Worm (Caenorhabditis elegans) whole organism, L4 larva: Measurements from ENCODE around the gene M03A1.3.
A peak's percentile ranks its signal among the peaks of the same experiment; 100 is the strongest.

Source experiments
- F10B5.3 ChIP-seq: sonication (generic microtip); optimal IDR thresholded peaks from 2 replicates; lab custom pipeline; 2016; ENCODE audit warnings: mild to moderate bottlenecking, missing genetic modification characterization, missing compliant biosample characterization
- F37D6.2 ChIP-seq: sonication (generic microtip); optimal IDR thresholded peaks from 2 replicates; lab custom pipeline; 2016; ENCODE audit warnings: mild to moderate bottlenecking, missing genetic modification characterization, missing compliant biosample characterization
- F44E2.7 ChIP-seq: fragments of 200-800 bp; sonication (Bioruptor generic); IDR thresholded peaks from 2 replicates; pipeline ENCODE4 v2.1.2; 2022; ENCODE audit warnings: missing genetic modification characterization, missing compliant biosample characterization
- R02D3.7 ChIP-seq: fragments of 150-350 bp; sonication (generic microtip); optimal IDR thresholded peaks from 3 replicates; lab custom pipeline; 2014; ENCODE audit warnings: missing biosample characterization, missing genetic modification characterization
- Y75B8A.6 ChIP-seq: fragments of 200-800 bp; sonication (Bioruptor generic); IDR thresholded peaks from 2 replicates; pipeline ENCODE4 v1.3.6; 2022; ENCODE audit warnings: missing genetic modification reagents, missing genetic modification characterization, missing compliant biosample characterization
- ZK337.2 ChIP-seq: fragments of 200-800 bp; sonication (Bioruptor generic); IDR thresholded peaks from 2 replicates; pipeline ENCODE4 v1.3.6; 2022; ENCODE audit warnings: missing genetic modification reagents, missing genetic modification characterization, missing compliant biosample characterization
- ZK546.5 ChIP-seq, 2 experiments: sonication (generic microtip); optimal IDR thresholded peaks; 2 replicates each; lab custom pipeline; 2017; ENCODE audit warnings: missing biosample characterization in 2 of 2, missing genetic modification characterization in 2 of 2
- arid-1 ChIP-seq: fragments of 200-800 bp; sonication (Bioruptor generic); conservative IDR thresholded peaks from 2 replicates; pipeline ENCODE4 v1.3.6; 2022; ENCODE audit warnings: missing genetic modification reagents, missing genetic modification characterization, missing compliant biosample characterization
- ceh-28 ChIP-seq: fragments of 150-350 bp; optimal IDR thresholded peaks from 2 replicates; lab custom pipeline; 2014; ENCODE audit warnings: missing biosample characterization, missing genetic modification reagents, missing genetic modification characterization
- ceh-44 ChIP-seq: fragments of 200-800 bp; sonication (Bioruptor generic); IDR thresholded peaks from 2 replicates; pipeline ENCODE4 v1.3.6; 2022; ENCODE audit warnings: missing genetic modification reagents, missing genetic modification characterization, missing compliant biosample characterization
- ceh-62 ChIP-seq: sonication (generic microtip); optimal IDR thresholded peaks from 2 replicates; lab custom pipeline; 2017; ENCODE audit warnings: missing biosample characterization, missing genetic modification characterization
- ceh-82 ChIP-seq: sonication (generic microtip); optimal IDR thresholded peaks from 2 replicates; lab custom pipeline; 2017; ENCODE audit warnings: missing biosample characterization, missing genetic modification characterization
- cey-2 ChIP-seq: sonication (generic microtip); optimal IDR thresholded peaks from 3 replicates; lab custom pipeline; 2017; ENCODE audit warnings: missing genetic modification characterization, mild to moderate bottlenecking, missing compliant biosample characterization, antibody characterized with exemption, borderline replicate concordance; ENCODE audit not compliant: insufficient read depth
- daf-16 ChIP-seq, 3 experiments: sonication (generic microtip); optimal IDR thresholded peaks; 2 replicates each; lab custom pipeline; 2016 to 2017; ENCODE audit warnings: missing genetic modification characterization in 3 of 3, missing genetic modification reagents in 3 of 3, mild to moderate bottlenecking in 2 of 3, missing compliant biosample characterization in 2 of 3, missing biosample characterization in 1 of 3, moderate library complexity in 1 of 3
- dmd-6 ChIP-seq: fragments of 200-800 bp; sonication (Bioruptor generic); IDR thresholded peaks from 2 replicates; pipeline ENCODE4 v1.3.6; 2022; ENCODE audit warnings: missing genetic modification reagents, missing genetic modification characterization, missing compliant biosample characterization
- dmd-8 ChIP-seq: fragments of 200-800 bp; sonication (Bioruptor generic); IDR thresholded peaks from 2 replicates; pipeline ENCODE4 v1.3.6; 2022; ENCODE audit warnings: missing genetic modification characterization, missing compliant biosample characterization
- duxl-1 ChIP-seq: sonication (generic microtip); optimal IDR thresholded peaks from 2 replicates; lab custom pipeline; 2016; ENCODE audit warnings: mild to moderate bottlenecking, missing genetic modification characterization, moderate library complexity, missing compliant biosample characterization; ENCODE audit not compliant: poor library complexity
- dve-1 ChIP-seq: sonication (generic microtip); optimal IDR thresholded peaks from 2 replicates; lab custom pipeline; 2017; ENCODE audit warnings: antibody characterized with exemption, mild to moderate bottlenecking, missing genetic modification characterization, missing compliant biosample characterization; ENCODE audit not compliant: insufficient read depth
- egl-27 ChIP-seq: sonication (generic microtip); optimal IDR thresholded peaks from 3 replicates; lab custom pipeline; 2017; ENCODE audit warnings: missing biosample characterization, missing genetic modification reagents, missing genetic modification characterization
- fos-1 ChIP-seq: fragments of 150-350 bp; optimal IDR thresholded peaks from 2 replicates; lab custom pipeline; 2014; ENCODE audit warnings: missing biosample characterization, missing genetic modification characterization
- hif-1 ChIP-seq, 2 experiments: sonication (generic microtip); optimal IDR thresholded peaks; 2 replicates each; lab custom pipeline; 2016 to 2017; ENCODE audit warnings: missing compliant biosample characterization in 2 of 2, missing genetic modification characterization in 2 of 2, missing genetic modification reagents in 2 of 2, missing genotype in 2 of 2, mild to moderate bottlenecking in 1 of 2
- hlh-11 ChIP-seq: fragments of 200-800 bp; sonication (Bioruptor generic); optimal IDR thresholded peaks from 2 replicates; lab custom pipeline; 2018; ENCODE audit warnings: mild to moderate bottlenecking, missing genetic modification characterization, missing compliant biosample characterization
- hlh-30 ChIP-seq: sonication (generic microtip); optimal IDR thresholded peaks from 2 replicates; lab custom pipeline; 2017; ENCODE audit warnings: antibody characterized with exemption, mild to moderate bottlenecking, missing genetic modification characterization, missing compliant biosample characterization; ENCODE audit not compliant: insufficient read depth
- hmg-1.1 ChIP-seq: fragments of 200-800 bp; sonication (Bioruptor generic); IDR thresholded peaks from 2 replicates; pipeline ENCODE4 v1.3.6; 2022; ENCODE audit warnings: missing genetic modification reagents, missing genetic modification characterization, missing compliant biosample characterization
- lin-13 ChIP-seq: fragments of 150-350 bp; optimal IDR thresholded peaks from 2 replicates; lab custom pipeline; 2014; ENCODE audit warnings: missing biosample characterization, missing genetic modification reagents, missing genetic modification characterization
- lin-15B ChIP-seq: fragments of 150-350 bp; sonication (generic microtip); optimal IDR thresholded peaks from 3 replicates; lab custom pipeline; 2014; ENCODE audit warnings: missing biosample characterization, missing genetic modification characterization
- lin-39 ChIP-seq: fragments of 150-350 bp; optimal IDR thresholded peaks from 2 replicates; lab custom pipeline; 2014; ENCODE audit warnings: missing biosample characterization, missing genetic modification reagents, missing genetic modification characterization
- madf-9 ChIP-seq: fragments of 200-800 bp; sonication (Bioruptor generic); conservative IDR thresholded peaks from 2 replicates; pipeline ENCODE4 v1.3.6; 2022; ENCODE audit warnings: missing genetic modification reagents, missing genetic modification characterization, missing compliant biosample characterization
- mdl-1 ChIP-seq, 2 experiments: fragments of 150-350 bp in 1 of 2; sonication (generic microtip) in 1 of 2; optimal IDR thresholded peaks; 2 replicates each; lab custom pipeline; 2014 to 2017; ENCODE audit warnings: missing biosample characterization in 2 of 2, missing genetic modification characterization in 2 of 2
- mxl-3 ChIP-seq: fragments of 200-800 bp; sonication (Bioruptor generic); optimal IDR thresholded peaks from 2 replicates; lab custom pipeline; 2018; ENCODE audit warnings: mild to moderate bottlenecking, missing genetic modification characterization, missing compliant biosample characterization
- nhr-111 ChIP-seq: fragments of 200-800 bp; sonication (Bioruptor generic); optimal IDR thresholded peaks from 2 replicates; lab custom pipeline; 2018; ENCODE audit warnings: mild to moderate bottlenecking, missing genetic modification characterization, missing compliant biosample characterization
- nhr-237 ChIP-seq: sonication (generic microtip); optimal IDR thresholded peaks from 2 replicates; lab custom pipeline; 2017; ENCODE audit warnings: missing biosample characterization, missing genetic modification characterization
- nhr-41 ChIP-seq: fragments of 200-800 bp; sonication (Bioruptor generic); IDR thresholded peaks from 2 replicates; pipeline ENCODE4 v1.3.6; 2022; ENCODE audit warnings: missing genetic modification reagents, missing genetic modification characterization, missing compliant biosample characterization
- nhr-48 ChIP-seq: sonication (generic microtip); optimal IDR thresholded peaks from 2 replicates; lab custom pipeline; 2016; ENCODE audit warnings: mild to moderate bottlenecking, missing genetic modification characterization, missing compliant biosample characterization
- nhr-6 ChIP-seq: fragments of 150-350 bp; optimal IDR thresholded peaks from 2 replicates; lab custom pipeline; 2014; ENCODE audit warnings: missing biosample characterization, missing genetic modification characterization
- php-3 ChIP-seq: fragments of 200-800 bp; sonication (Bioruptor generic); IDR thresholded peaks from 2 replicates; pipeline ENCODE4 v1.3.6; 2022; ENCODE audit warnings: missing genetic modification reagents, missing genetic modification characterization, missing compliant biosample characterization
- spr-3 ChIP-seq: fragments of 200-800 bp; sonication (Bioruptor generic); optimal IDR thresholded peaks from 2 replicates; lab custom pipeline; 2018; ENCODE audit warnings: mild to moderate bottlenecking, missing genetic modification characterization, missing compliant biosample characterization
- tag-97 ChIP-seq: fragments of 200-800 bp; sonication (Bioruptor generic); IDR thresholded peaks from 2 replicates; pipeline ENCODE4 v1.3.6; 2022; ENCODE audit warnings: missing genetic modification characterization, missing compliant biosample characterization
- zag-1 ChIP-seq: fragments of 150-350 bp; optimal IDR thresholded peaks from 2 replicates; lab custom pipeline; 2014; ENCODE audit warnings: missing biosample characterization, missing genetic modification characterization

The M03A1.3 gene

ce11 chrII:4549983-4550572 lies 7.5 kb upstream of the M03A1.3 start:
- peak; percentile 18 for TF ChIP-seq hlh-30 (tag; lab: Kevin White, UChicago)
- TF ChIP-seq lin-39 (tag; lab: Kevin White, UChicago), result no peak
- no peak for TF ChIP-seq egl-27 (tag; lab: Kevin White, UChicago)
- no peak for TF ChIP-seq cey-2
- no peak for TF ChIP-seq nhr-6 (tag; lab: Kevin White, UChicago)
- no peak for TF ChIP-seq fos-1 (tag; lab: Kevin White, UChicago)
- TF ChIP-seq ceh-62, result no peak

- TF ChIP-seq ceh-82 (tag; lab: Kevin White, UChicago) (no peak), spr-3 (GFP tag; lab: Kevin White, UChicago) (no peak), dmd-8 (no peak), mdl-1 (tag; optimal IDR thresholded peaks at IDR 0.05; lab: Kevin White, UChicago) (no peak), cey-2 (no peak), zag-1 (tag; lab: Kevin White, UChicago) (no peak), php-3 (GFP tag; lab: Robert Waterston, UW) (no peak), arid-1 (no peak), R02D3.7 (tag; lab: Kevin White, UChicago) (no peak), F44E2.7 (GFP tag; lab: Robert Waterston, UW) (no peak), dve-1 (no peak), ZK337.2 (GFP tag; lab: Robert Waterston, UW) (no peak), tag-97 (no peak), F37D6.2 (no peak), lin-15B (tag; lab: Kevin White, UChicago) (no peak), duxl-1 (tag; lab: Kevin White, UChicago) (no peak), ceh-28 (no peak), hmg-1.1 (GFP tag; lab: Robert Waterston, UW) (no peak), ZK546.5 (tag; optimal IDR thresholded peaks at IDR 0.05; lab: Kevin White, UChicago) (no peak)
- TF ChIP-seq, all 104 proteins: peak for 0
Measured at ce11 chrII:4550783-4551182, 6.8 kb upstream of the M03A1.3 start, which contains the start of gene K07E1.1. Gene K07E1.1 (plus strand): TSS chrII:4551083.

- TF ChIP-seq ZK337.2 (GFP tag; lab: Robert Waterston, UW), result no peak
- no peak for TF ChIP-seq lin-13
- TF ChIP-seq ceh-44 (GFP tag; lab: Robert Waterston, UW), result no peak
- no peak for TF ChIP-seq ceh-28
- TF ChIP-seq mdl-1 (tag; optimal IDR thresholded peaks at IDR 0.05; lab: Kevin White, UChicago), result peak in 1 of 2 experiments; percentile 3
- no peak for TF ChIP-seq nhr-48 (tag; lab: Kevin White, UChicago)
- TF ChIP-seq nhr-41, result no peak
- TF ChIP-seq nhr-237 (tag; lab: Kevin White, UChicago), result no peak
- peak; percentile 32; the same call in 1 of the 2 replicates for TF ChIP-seq dmd-6 (GFP tag; lab: Robert Waterston, UW)
- peak; percentile 13 for TF ChIP-seq hlh-11 (tag; lab: Kevin White, UChicago)
- no peak for TF ChIP-seq Y75B8A.6 (GFP tag; lab: Robert Waterston, UW)
- peak in 1 of 2 experiments; percentile 56 for TF ChIP-seq hif-1 (tag; optimal IDR thresholded peaks at IDR 0.05; lab: Kevin White, UChicago)
- TF ChIP-seq F10B5.3, result no peak
- TF ChIP-seq dve-1, result peak; percentile 48
- no peak for TF ChIP-seq madf-9 (GFP tag; lab: Robert Waterston, UW)
- no peak for TF ChIP-seq nhr-111 (GFP tag; lab: Kevin White, UChicago)
- no peak for TF ChIP-seq mxl-3 (GFP tag; lab: Kevin White, UChicago)
- no peak for TF ChIP-seq daf-16 (GFP tag; optimal IDR thresholded peaks at IDR 0.05; lab: Kevin White, UChicago)
- peak; percentile 43 for TF ChIP-seq daf-16 (tag; optimal IDR thresholded peaks at IDR 0.05; lab: Kevin White, UChicago)
Measured at ce11 chrII:4552088-4552487, 5.5 kb upstream of the M03A1.3 start.
